Worm (Caenorhabditis elegans) whole organism, L1 larva: ENCODE measurements around the gene cdh-7.

Source experiments
- C34B4.2 ChIP-seq: sonication (generic microtip); optimal IDR thresholded peaks from 2 replicates; lab custom pipeline; 2017; ENCODE audit warnings: mild to moderate bottlenecking, missing genetic modification characterization, missing compliant biosample characterization
- F16B12.6 ChIP-seq: fragments of 150-350 bp; optimal IDR thresholded peaks from 2 replicates; lab custom pipeline; 2014; ENCODE audit warnings: missing biosample characterization, missing genetic modification characterization
- aha-1 ChIP-seq: fragments of 150-350 bp; optimal IDR thresholded peaks from 2 replicates; lab custom pipeline; 2014; ENCODE audit warnings: missing biosample characterization, missing genetic modification characterization
- alr-1 ChIP-seq: fragments of 200-800 bp; sonication (Bioruptor generic); optimal IDR thresholded peaks from 2 replicates; lab custom pipeline; 2018; ENCODE audit warnings: borderline replicate concordance, mild to moderate bottlenecking, missing genetic modification characterization, missing compliant biosample characterization
- aly-2 ChIP-seq: fragments of 150-350 bp; optimal IDR thresholded peaks from 2 replicates; lab custom pipeline; 2014; ENCODE audit warnings: missing biosample characterization, missing genetic modification characterization
- ceh-8 ChIP-seq: fragments of 200-800 bp; sonication (Bioruptor generic); optimal IDR thresholded peaks from 2 replicates; lab custom pipeline; 2018; ENCODE audit warnings: mild to moderate bottlenecking, missing genetic modification characterization, moderate library complexity, missing compliant biosample characterization
- ceh-82 ChIP-seq, 3 experiments: fragments of 150-350 bp in 1 of 3; sonication (generic microtip) in 2 of 3; optimal IDR thresholded peaks; 2 replicates each; lab custom pipeline; 2014 to 2017; ENCODE audit warnings: missing biosample characterization in 3 of 3, missing genetic modification characterization in 3 of 3
- ceh-88 ChIP-seq: fragments of 200-800 bp; sonication (Bioruptor generic); IDR thresholded peaks from 2 replicates; pipeline ENCODE4 v1.3.6; 2022; ENCODE audit warnings: missing genetic modification characterization, missing compliant biosample characterization
- dpl-1 ChIP-seq, 3 experiments: fragments of 150-350 bp in 2 of 3; sonication (generic microtip) in 1 of 3; optimal IDR thresholded peaks; 2 replicates each; lab custom pipeline; 2014 to 2017; ENCODE audit warnings: missing biosample characterization in 3 of 3, missing genetic modification characterization in 3 of 3, missing genetic modification reagents in 3 of 3
- dsc-1 ChIP-seq: sonication (generic microtip); optimal IDR thresholded peaks from 2 replicates; lab custom pipeline; 2016; ENCODE audit warnings: mild to moderate bottlenecking, missing genetic modification characterization, missing compliant biosample characterization
- efl-1 ChIP-seq, 4 experiments: fragments of 150-350 bp; optimal IDR thresholded peaks in 3 of 4; peaks in 1 of 4; 1 replicate in 1 of 4; 2 replicates in 3 of 4; lab custom pipeline; 2014; ENCODE audit warnings: missing biosample characterization in 2 of 4, missing genetic modification characterization in 2 of 4, missing genetic modification reagents in 2 of 4
- efl-3 ChIP-seq: fragments of 200-800 bp; sonication (Bioruptor generic); optimal IDR thresholded peaks from 2 replicates; lab custom pipeline; 2018; ENCODE audit warnings: mild to moderate bottlenecking, missing genetic modification characterization, missing compliant biosample characterization
- egl-27 ChIP-seq, 2 experiments: fragments of 150-350 bp in 1 of 2; sonication (generic microtip); optimal IDR thresholded peaks; 3 replicates each; lab custom pipeline; 2017 to 2018; ENCODE audit warnings: missing biosample characterization in 2 of 2, missing genetic modification characterization in 2 of 2, missing genetic modification reagents in 2 of 2
- ets-5 ChIP-seq: fragments of 200-800 bp; sonication (Bioruptor generic); IDR thresholded peaks from 2 replicates; pipeline ENCODE4 v1.3.6; 2022; ENCODE audit warnings: missing genetic modification characterization, missing compliant biosample characterization
- fkh-8 ChIP-seq: sonication (generic microtip); optimal IDR thresholded peaks from 2 replicates; lab custom pipeline; 2016; ENCODE audit warnings: mild to moderate bottlenecking, missing genetic modification characterization, missing compliant biosample characterization
- fos-1 ChIP-seq: fragments of 150-350 bp; optimal IDR thresholded peaks from 2 replicates; lab custom pipeline; 2014; ENCODE audit warnings: missing biosample characterization, missing genetic modification characterization
- hlh-17 ChIP-seq: fragments of 200-800 bp; sonication (Bioruptor generic); optimal IDR thresholded peaks from 2 replicates; lab custom pipeline; 2018; ENCODE audit warnings: missing genetic modification characterization, mild to moderate bottlenecking, missing compliant biosample characterization, moderate library complexity, borderline replicate concordance
- hlh-4 ChIP-seq: sonication (generic microtip); optimal IDR thresholded peaks from 2 replicates; lab custom pipeline; 2016; ENCODE audit warnings: mild to moderate bottlenecking, missing genetic modification characterization, missing compliant biosample characterization
- irx-1 ChIP-seq: sonication (generic microtip); optimal IDR thresholded peaks from 2 replicates; lab custom pipeline; 2016; ENCODE audit warnings: missing genetic modification characterization, missing compliant biosample characterization
- isw-1 ChIP-seq: fragments of 200-800 bp; sonication (Bioruptor generic); IDR thresholded peaks from 2 replicates; pipeline ENCODE4 v1.3.6; 2022; ENCODE audit warnings: missing genetic modification characterization, missing compliant biosample characterization
- lin-35 ChIP-seq, 2 experiments: fragments of 150-350 bp; optimal IDR thresholded peaks; 2 replicates each; lab custom pipeline; 2014; ENCODE audit warnings: missing biosample characterization in 2 of 2, missing genetic modification characterization in 2 of 2, missing genetic modification reagents in 2 of 2
- lin-39 ChIP-seq: fragments of 150-350 bp; optimal IDR thresholded peaks from 2 replicates; lab custom pipeline; 2014; ENCODE audit warnings: missing biosample characterization, missing genetic modification reagents, missing genetic modification characterization
- lir-3 ChIP-seq: sonication (generic microtip); optimal IDR thresholded peaks from 2 replicates; lab custom pipeline; 2016; ENCODE audit warnings: mild to moderate bottlenecking, missing genetic modification characterization, moderate library complexity, missing compliant biosample characterization; ENCODE audit not compliant: poor library complexity
- lsy-2 ChIP-seq, 2 experiments: fragments of 150-350 bp; optimal IDR thresholded peaks; 2 replicates each; lab custom pipeline; 2014; ENCODE audit warnings: missing biosample characterization in 2 of 2, missing genetic modification characterization in 2 of 2
- mab-9 ChIP-seq: fragments of 200-800 bp; sonication (Bioruptor generic); IDR thresholded peaks from 2 replicates; pipeline ENCODE4 v1.3.6; 2022; ENCODE audit warnings: missing genetic modification reagents, missing genetic modification characterization, missing compliant biosample characterization
- mep-1 ChIP-seq: fragments of 150-350 bp; optimal IDR thresholded peaks from 2 replicates; lab custom pipeline; 2014; ENCODE audit warnings: missing biosample characterization, missing genetic modification characterization
- nhr-20 ChIP-seq: sonication (generic microtip); optimal IDR thresholded peaks from 2 replicates; lab custom pipeline; 2016; ENCODE audit warnings: mild to moderate bottlenecking, missing genetic modification characterization, missing compliant biosample characterization
- nhr-28 ChIP-seq: fragments of 150-350 bp; optimal IDR thresholded peaks from 2 replicates; lab custom pipeline; 2014; ENCODE audit warnings: missing biosample characterization, missing genetic modification characterization
- nhr-47 ChIP-seq: sonication (generic microtip); optimal IDR thresholded peaks from 2 replicates; lab custom pipeline; 2016; ENCODE audit warnings: mild to moderate bottlenecking, missing genetic modification characterization, moderate library complexity, missing compliant biosample characterization
- nhr-71 ChIP-seq: sonication (generic microtip); optimal IDR thresholded peaks from 2 replicates; lab custom pipeline; 2016; ENCODE audit warnings: mild to moderate bottlenecking, missing genetic modification characterization, moderate library complexity, missing compliant biosample characterization
- nhr-84 ChIP-seq: sonication (generic microtip); optimal IDR thresholded peaks from 2 replicates; lab custom pipeline; 2017; ENCODE audit warnings: missing biosample characterization, missing genetic modification characterization
- pqm-1 ChIP-seq: sonication (generic microtip); optimal IDR thresholded peaks from 3 replicates; lab custom pipeline; 2017; ENCODE audit warnings: missing biosample characterization, missing genetic modification characterization
- snu-23 ChIP-seq: sonication (generic microtip); optimal IDR thresholded peaks from 2 replicates; lab custom pipeline; 2016; ENCODE audit warnings: missing genetic modification characterization, missing compliant biosample characterization
- sox-4 ChIP-seq: sonication (generic microtip); optimal IDR thresholded peaks from 2 replicates; lab custom pipeline; 2016; ENCODE audit warnings: missing genetic modification characterization, missing compliant biosample characterization
- sptf-1 ChIP-seq: fragments of 150-350 bp; optimal IDR thresholded peaks from 2 replicates; lab custom pipeline; 2014; ENCODE audit warnings: missing biosample characterization, missing genetic modification characterization
- tbx-2 ChIP-seq: sonication (generic microtip); optimal IDR thresholded peaks from 2 replicates; lab custom pipeline; 2016; ENCODE audit warnings: missing genetic modification characterization, missing compliant biosample characterization
- unc-130 ChIP-seq: fragments of 150-350 bp; optimal IDR thresholded peaks from 2 replicates; lab custom pipeline; 2017; ENCODE audit warnings: missing biosample characterization, missing genetic modification characterization, inconsistent platforms
- unc-30 ChIP-seq: sonication (generic microtip); optimal IDR thresholded peaks from 2 replicates; lab custom pipeline; 2017; ENCODE audit warnings: missing biosample characterization, missing genetic modification characterization
- unc-62 ChIP-seq: fragments of 150-350 bp; optimal IDR thresholded peaks from 2 replicates; lab custom pipeline; 2014; ENCODE audit warnings: missing biosample characterization, missing genetic modification reagents, missing genetic modification characterization
- zag-1 ChIP-seq: fragments of 150-350 bp; optimal IDR thresholded peaks from 2 replicates; lab custom pipeline; 2014; ENCODE audit warnings: missing biosample characterization, missing genetic modification characterization
- ztf-11 ChIP-seq, 2 experiments: sonication (generic microtip); optimal IDR thresholded peaks; 2 replicates each; lab custom pipeline; 2016 to 2017; ENCODE audit warnings: missing genetic modification characterization in 2 of 2, missing biosample characterization in 1 of 2, missing compliant biosample characterization in 1 of 2
- ztf-4 ChIP-seq: fragments of 150-350 bp; optimal IDR thresholded peaks from 2 replicates; lab custom pipeline; 2014; ENCODE audit warnings: missing biosample characterization, missing genetic modification characterization

Gene cdh-7

DNA sequence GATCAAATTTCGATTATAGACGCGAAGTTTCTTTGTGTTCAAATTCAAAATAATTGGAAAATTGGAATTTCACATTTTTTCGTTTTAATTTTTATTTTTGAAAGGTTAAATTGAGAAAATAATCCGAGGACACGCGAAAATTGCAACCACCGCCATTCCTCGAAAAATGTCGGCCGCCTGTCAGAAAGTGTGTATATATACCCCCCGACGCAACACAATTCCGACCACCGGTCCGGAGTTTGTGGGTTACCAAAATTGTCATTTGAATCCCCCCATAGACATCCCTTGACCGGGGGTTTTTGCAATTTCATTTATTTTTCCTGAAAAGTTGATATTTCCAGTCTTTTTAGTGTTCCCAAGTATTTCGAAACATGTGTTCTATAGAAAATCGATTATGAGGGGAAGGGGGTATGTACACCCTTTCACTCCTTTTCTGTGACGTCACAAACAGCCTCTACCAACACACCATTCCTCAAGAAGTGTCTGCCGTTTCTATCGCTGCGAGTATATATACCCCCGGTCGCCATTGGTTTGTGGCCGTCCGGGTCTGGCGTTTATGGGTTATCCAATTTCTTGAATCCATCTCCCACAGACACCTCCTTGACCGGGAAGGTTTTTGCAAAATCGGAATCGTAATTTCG is 38.6 kb upstream of the cdh-7 start, which contains the start of gene W01D2.3 (continued):
- TF ChIP-seq nhr-71, result peak; percentile 85
- TF ChIP-seq hlh-17 (GFP tag; lab: Kevin White, UChicago), result no peak
- TF ChIP-seq hlh-4 (tag; lab: Kevin White, UChicago), result no peak
- TF ChIP-seq unc-130 (tag; lab: Kevin White, UChicago), result no peak
- TF ChIP-seq aly-2, result peak; percentile 81
- no peak for TF ChIP-seq fkh-8
- peak; percentile 79 for TF ChIP-seq nhr-20 (tag; lab: Kevin White, UChicago)
- peak; percentile 92 for TF ChIP-seq nhr-47 (tag; lab: Kevin White, UChicago)
- TF ChIP-seq ztf-11 (tag; optimal IDR thresholded peaks at IDR 0.05; lab: Kevin White, UChicago), result peak; percentile 21 to 80
- no peak for TF ChIP-seq unc-30 (tag; lab: Kevin White, UChicago)
- peak; percentile 32 for TF ChIP-seq lir-3 (tag; lab: Kevin White, UChicago)
- no peak for TF ChIP-seq lin-39
- peak; percentile 25 for TF ChIP-seq C34B4.2
- TF ChIP-seq sox-4 (tag; lab: Kevin White, UChicago), result peak; percentile 24
- TF ChIP-seq egl-27 (tag; optimal IDR thresholded peaks at IDR 0.05; lab: Kevin White, UChicago), result no peak
- no peak for TF ChIP-seq nhr-84 (tag; lab: Kevin White, UChicago)
- no peak for TF ChIP-seq pqm-1
- peak; percentile 74 for TF ChIP-seq irx-1 (tag; lab: Kevin White, UChicago)
- peak; percentile 28 for TF ChIP-seq F16B12.6 (tag; lab: Kevin White, UChicago)
- no peak for TF ChIP-seq aha-1
- peak; percentile 54 for TF ChIP-seq isw-1 (GFP tag; lab: Robert Waterston, UW)
- peak; percentile 50 to 66 (median 60) for TF ChIP-seq ceh-82 (tag; optimal IDR thresholded peaks at IDR 0.05; lab: Kevin White, UChicago)
- TF ChIP-seq ets-5 (GFP tag; lab: Robert Waterston, UW), result no peak
- no peak for TF ChIP-seq sptf-1
- TF ChIP-seq nhr-28 (tag; lab: Kevin White, UChicago), result no peak
- TF ChIP-seq mep-1 (tag; lab: Kevin White, UChicago), result peak; percentile 26
- peak; percentile 54; the same call in 1 of the 2 replicates for TF ChIP-seq ceh-88 (GFP tag; lab: Robert Waterston, UW)
- TF ChIP-seq lin-35 (GFP tag; optimal IDR thresholded peaks at IDR 0.05; lab: Kevin White, UChicago), result peak; percentile 46 to 54
- peak; percentile 74 for TF ChIP-seq tbx-2 (tag; lab: Kevin White, UChicago)
- no peak for TF ChIP-seq alr-1 (tag; lab: Kevin White, UChicago)
- TF ChIP-seq unc-62 (GFP tag; lab: Kevin White, UChicago), result no peak
- peak; percentile 86 for TF ChIP-seq dsc-1 (tag; lab: Kevin White, UChicago)
- peak; percentile 25 to 65 for TF ChIP-seq efl-1 (optimal IDR thresholded peaks at IDR 0.05; lab: Kevin White, UChicago)
- TF ChIP-seq efl-1 (GFP tag; optimal IDR thresholded peaks at IDR 0.05 in 1 of 2; lab: Kevin White, UChicago), result peak; percentile 41 to 97
- peak; percentile 59 for TF ChIP-seq efl-3 (GFP tag; lab: Kevin White, UChicago)
- TF ChIP-seq lsy-2 (tag; optimal IDR thresholded peaks at IDR 0.05; lab: Kevin White, UChicago), result peak; percentile 62 to 65
- TF ChIP-seq mab-9, result 0 out of 2 replicates have a peak, but pooled peaks have one; percentile 50
- no peak for TF ChIP-seq zag-1 (tag; lab: Kevin White, UChicago)

ce11 chrII:14805686-14806085 is 37.3 kb upstream of the cdh-7 start, which contains the start of gene srt-11:
srt-11 (plus strand) TSS chrII:14805986.
- TF ChIP-seq efl-1 (optimal IDR thresholded peaks at IDR 0.05; lab: Kevin White, UChicago) (no peak), efl-1 (GFP tag; optimal IDR thresholded peaks at IDR 0.05 in 1 of 2; lab: Kevin White, UChicago) (peak in 1 of 2 experiments; percentile 51), pqm-1 (no peak), nhr-28 (tag; lab: Kevin White, UChicago) (no peak), fos-1 (tag; lab: Kevin White, UChicago) (no peak), ceh-8 (GFP tag; lab: Kevin White, UChicago) (peak; percentile 3), nhr-84 (tag; lab: Kevin White, UChicago) (no peak), dpl-1 (GFP tag; optimal IDR thresholded peaks at IDR 0.05; lab: Kevin White, UChicago) (no peak), ztf-4 (tag; lab: Kevin White, UChicago) (no peak), snu-23 (no peak), aly-2 (no peak)
- TF ChIP-seq, all 84 proteins: peak for 2
